Fruit fly (Drosophila melanogaster): Measurements from ENCODE around the gene EloA.

Gene EloA

dm6 chr3R:23226521-23227039 is 24.8 kb upstream of the EloA start, which contains the start of gene cnc (continued):
- TF ChIP-seq CG14050 (GFP tag; IDR thresholded peaks at IDR 0.05): no peak
- TF ChIP-seq CG11247 (GFP tag; IDR thresholded peaks at IDR 0.05): 0 out of 2 replicates have a peak, but pooled peaks have one; percentile 12
- no peak for TF ChIP-seq gcm (GFP tag; optimal IDR thresholded peaks at IDR 0.05)
- TF ChIP-seq ash1 (GFP tag; optimal IDR thresholded peaks at IDR 0.05): no peak
- TF ChIP-seq pnt (GFP tag; optimal IDR thresholded peaks at IDR 0.05): no peak
- TF ChIP-seq amos (GFP tag; IDR thresholded peaks at IDR 0.05; ENCODE audit: partially characterized antibody): peak; percentile 18; the same call in 1 of the 2 replicates
- TF ChIP-seq D19A (tag; optimal IDR thresholded peaks at IDR 0.05): peak; percentile 1
- TF ChIP-seq zen2 (GFP tag; IDR thresholded peaks at IDR 0.05; ENCODE audit: partially characterized antibody): peak; percentile 80
- TF ChIP-seq br (optimal IDR thresholded peaks at IDR 0.05): no peak
- no peak for TF ChIP-seq Lim3 (GFP tag; IDR thresholded peaks at IDR 0.05)
- TF ChIP-seq CG18476 (GFP tag; optimal IDR thresholded peaks at IDR 0.05): no peak
- no peak for TF ChIP-seq mld (GFP tag; IDR thresholded peaks at IDR 0.05; ENCODE audit: partially characterized antibody)
- no peak for TF ChIP-seq CG11723 (GFP tag; optimal IDR thresholded peaks at IDR 0.05)
- TF ChIP-seq sisA (GFP tag; IDR thresholded peaks at IDR 0.05): no peak
- no peak for TF ChIP-seq YL-1 (GFP tag; optimal IDR thresholded peaks at IDR 0.05)
- TF ChIP-seq CG6791 (GFP tag; IDR thresholded peaks at IDR 0.05; ENCODE audit: partially characterized antibody): peak; percentile 54; the same call in 2 of the 3 replicates
- no peak for TF ChIP-seq CG13296 (GFP tag; optimal IDR thresholded peaks at IDR 0.05)
- TF ChIP-seq CG34422 (GFP tag; IDR thresholded peaks at IDR 0.05): no peak
- no peak for TF ChIP-seq bowl (GFP tag; IDR thresholded peaks at IDR 0.05)
- no peak for TF ChIP-seq CG12299 (tag; optimal IDR thresholded peaks at IDR 0.05)
- no peak for TF ChIP-seq twi (tag; optimal IDR thresholded peaks at IDR 0.05)
- TF ChIP-seq lov (optimal IDR thresholded peaks at IDR 0.05): no peak
- no peak for TF ChIP-seq lov (GFP tag; IDR thresholded peaks at IDR 0.05)
- no peak for TF ChIP-seq CrebB (tag; optimal IDR thresholded peaks at IDR 0.05)
- TF ChIP-seq Hr3 (GFP tag; optimal IDR thresholded peaks at IDR 0.05): no peak
- TF ChIP-seq CG6765 (GFP tag; optimal IDR thresholded peaks at IDR 0.05): peak; percentile 17
- no peak for TF ChIP-seq CG17802 (tag; optimal IDR thresholded peaks at IDR 0.05)
- TF ChIP-seq Bteb2 (GFP tag; optimal IDR thresholded peaks at IDR 0.05): no peak
- TF ChIP-seq row (GFP tag; IDR thresholded peaks at IDR 0.05): no peak; the same call in 2 of the 3 replicates
- peak; percentile 97 for TF ChIP-seq chinmo (GFP tag; IDR thresholded peaks at IDR 0.05; ENCODE audit: partially characterized antibody)
- TF ChIP-seq CG10267 (tag; optimal IDR thresholded peaks at IDR 0.05): no peak
- no peak for TF ChIP-seq Dip3 (GFP tag; optimal IDR thresholded peaks at IDR 0.05)
- TF ChIP-seq Hmx (GFP tag; optimal IDR thresholded peaks at IDR 0.05): no peak
- TF ChIP-seq danr (GFP tag; IDR thresholded peaks at IDR 0.05): no peak
- no peak for TF ChIP-seq CG8089 (GFP tag; optimal IDR thresholded peaks at IDR 0.05)
- TF ChIP-seq dmrt99B (tag; optimal IDR thresholded peaks at IDR 0.05): peak; percentile 34
- TF ChIP-seq Dbx (GFP tag; IDR thresholded peaks at IDR 0.05): peak; percentile 50; the same call in 1 of the 3 replicates
- TF ChIP-seq dmrt11E (tag; optimal IDR thresholded peaks at IDR 0.05): no peak
- peak; percentile 2 for TF ChIP-seq ems (GFP tag; optimal IDR thresholded peaks at IDR 0.05)
- peak; percentile 96 for TF ChIP-seq exex (tag; optimal IDR thresholded peaks at IDR 0.05)
- no peak for TF ChIP-seq Hsf (GFP tag; optimal IDR thresholded peaks at IDR 0.05)
- no peak for TF ChIP-seq CG2129 (GFP tag; IDR thresholded peaks at IDR 0.05; ENCODE audit: partially characterized antibody)
- TF ChIP-seq Mrtf (GFP tag; IDR thresholded peaks at IDR 0.05): no peak
- TF ChIP-seq Ets65A (GFP tag): no peak
- no peak for TF ChIP-seq CG30403 (GFP tag; optimal IDR thresholded peaks at IDR 0.05)
- no peak for TF ChIP-seq Xbp1 (GFP tag; optimal IDR thresholded peaks at IDR 0.05)
- TF ChIP-seq D19B (GFP tag; optimal IDR thresholded peaks at IDR 0.05): no peak
- no peak for TF ChIP-seq CG8924 (tag; optimal IDR thresholded peaks at IDR 0.05)
- no peak for TF ChIP-seq usp (GFP tag; optimal IDR thresholded peaks at IDR 0.05)
- no peak; the same call in 1 of the 2 replicates for TF ChIP-seq bbx (GFP tag; IDR thresholded peaks at IDR 0.05; ENCODE audit: partially characterized antibody)
- no peak for TF ChIP-seq CG32772 (GFP tag; IDR thresholded peaks at IDR 0.05)
- TF ChIP-seq CG3838 (GFP tag; optimal IDR thresholded peaks at IDR 0.05): no peak
